Worm (Caenorhabditis elegans) whole organism, mixed stage, embryonic: Measurements from ENCODE around the gene Y48B6A.10.

Experiments used
- ceh-39 ChIP-seq: fragments of 150-350 bp; optimal IDR thresholded peaks from 2 replicates; lab custom pipeline; 2014; ENCODE audit warnings: missing biosample characterization, missing genetic modification characterization
- ceh-83 ChIP-seq: fragments of 200-800 bp; sonication (Bioruptor generic); optimal IDR thresholded peaks from 2 replicates; lab custom pipeline; 2018; ENCODE audit warnings: mild to moderate bottlenecking, missing genetic modification characterization, missing compliant biosample characterization
- cnd-1 ChIP-seq: fragments of 200-800 bp; sonication (Bioruptor generic); optimal IDR thresholded peaks from 2 replicates; lab custom pipeline; 2018; ENCODE audit warnings: mild to moderate bottlenecking, missing genetic modification characterization, missing compliant biosample characterization
- flh-1 ChIP-seq: fragments of 200-800 bp; sonication (Bioruptor generic); optimal IDR thresholded peaks from 2 replicates; lab custom pipeline; 2018; ENCODE audit warnings: mild to moderate bottlenecking, missing genetic modification characterization, moderate library complexity, missing compliant biosample characterization
- hlh-1 ChIP-seq: fragments of 150-350 bp; optimal IDR thresholded peaks from 2 replicates; lab custom pipeline; 2014; ENCODE audit warnings: missing biosample characterization, missing genetic modification reagents, missing genetic modification characterization
- lin-13 ChIP-seq: fragments of 150-350 bp; optimal IDR thresholded peaks from 2 replicates; lab custom pipeline; 2014; ENCODE audit warnings: missing biosample characterization, missing genetic modification characterization
- lin-32 ChIP-seq: fragments of 200-800 bp; sonication (Bioruptor generic); optimal IDR thresholded peaks from 2 replicates; lab custom pipeline; 2018; ENCODE audit warnings: mild to moderate bottlenecking, missing genetic modification characterization, missing compliant biosample characterization
- lsy-2 ChIP-seq: fragments of 150-350 bp; optimal IDR thresholded peaks from 2 replicates; lab custom pipeline; 2014; ENCODE audit warnings: missing biosample characterization, missing genetic modification characterization
- mab-5 ChIP-seq: fragments of 150-350 bp; optimal IDR thresholded peaks from 2 replicates; lab custom pipeline; 2014; ENCODE audit warnings: missing biosample characterization, missing genetic modification characterization
- nhr-28 ChIP-seq: fragments of 150-350 bp; optimal IDR thresholded peaks from 2 replicates; lab custom pipeline; 2014; ENCODE audit warnings: missing biosample characterization, missing genetic modification characterization
- pha-4 ChIP-seq: fragments of 150-350 bp; optimal IDR thresholded peaks from 2 replicates; lab custom pipeline; 2018; ENCODE audit warnings: missing biosample characterization, missing genetic modification reagents, missing genetic modification characterization
- snpc-4 ChIP-seq: fragments of 150-350 bp; optimal IDR thresholded peaks from 2 replicates; lab custom pipeline; 2014; ENCODE audit warnings: missing biosample characterization, missing genetic modification characterization
- unc-62 ChIP-seq: fragments of 150-350 bp; optimal IDR thresholded peaks from 2 replicates; lab custom pipeline; 2014; ENCODE audit warnings: missing biosample characterization, missing genetic modification reagents, missing genetic modification characterization
- ztf-11 ChIP-seq: fragments of 150-350 bp; optimal IDR thresholded peaks from 2 replicates; lab custom pipeline; 2014; ENCODE audit warnings: missing biosample characterization, missing genetic modification characterization

DNA sequence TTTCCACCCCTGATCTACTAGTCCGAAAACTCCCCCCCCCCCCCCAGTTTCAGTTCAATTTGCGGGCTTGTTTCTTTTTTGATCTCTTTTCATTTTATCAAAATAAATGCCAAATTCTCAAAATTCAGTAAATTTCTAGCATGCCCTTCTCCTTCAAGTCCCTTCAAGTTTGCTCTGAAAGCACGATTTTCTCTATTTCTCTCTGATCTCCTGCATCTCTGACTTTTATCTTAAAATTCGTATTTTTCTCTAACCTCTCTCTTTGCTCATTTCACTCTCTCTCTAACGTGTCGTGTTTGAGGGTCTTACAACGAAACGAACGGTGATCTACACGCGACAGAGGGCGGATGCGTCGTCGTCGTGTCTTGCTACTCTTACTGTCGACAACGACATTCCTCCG is 8.9 kb upstream of the Y48B6A.10 start, which contains the start of gene ace-3:
- TF ChIP-seq ceh-83 (GFP tag; lab: Kevin White, UChicago) (no peak), lin-13 (tag; lab: Kevin White, UChicago) (no peak), ztf-11 (tag; lab: Kevin White, UChicago) (no peak), lin-32 (GFP tag; lab: Kevin White, UChicago) (no peak), unc-62 (GFP tag; lab: Kevin White, UChicago) (no peak), ceh-39 (no peak), lsy-2 (tag; lab: Kevin White, UChicago) (no peak), mab-5 (no peak), hlh-1 (no peak), nhr-28 (tag; lab: Kevin White, UChicago) (no peak), cnd-1 (tag; lab: Kevin White, UChicago) (no peak), flh-1 (GFP tag; lab: Kevin White, UChicago) (no peak), pha-4 (tag; lab: Kevin White, UChicago) (no peak), snpc-4 (tag; lab: Kevin White, UChicago) (no peak)
